Worm (Caenorhabditis elegans): Measurements from ENCODE around the gene F31A3.5.
"Not testable (repeated sequence)": the region's sequence is repeated elsewhere in the genome, so short reads cannot be mapped to it uniquely, and the experiment has no call there.

DNA sequence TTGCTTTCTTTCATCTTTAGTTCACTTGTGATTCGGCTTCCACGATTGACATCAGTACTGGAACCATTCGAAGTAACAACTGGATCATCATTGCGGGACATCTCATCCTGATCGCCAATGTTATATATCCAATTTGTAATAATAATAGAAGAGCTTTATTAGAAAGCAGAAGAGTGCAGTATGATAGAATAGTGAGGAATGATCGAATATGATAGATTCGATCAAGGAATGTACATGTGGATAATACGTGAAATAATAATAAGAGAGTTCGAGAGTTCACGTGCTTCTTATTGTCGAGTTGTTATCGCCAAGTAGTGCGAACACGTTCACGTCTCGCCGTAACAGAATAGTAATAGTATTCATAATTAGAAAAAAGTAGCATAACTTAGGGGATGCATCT is 15.6 kb upstream of the F31A3.5 start, which contains the start of gene F39B3.3:
- TF ChIP-seq nhr-76 (tag; optimal IDR thresholded peaks at IDR 0.05); ama-1 (optimal IDR thresholded peaks at IDR 0.05); lin-39 (tag; optimal IDR thresholded peaks at IDR 0.05); nhr-12 (tag; optimal IDR thresholded peaks at IDR 0.05); ceh-82 (tag; optimal IDR thresholded peaks at IDR 0.05); nhr-77 (tag; optimal IDR thresholded peaks at IDR 0.05); fkh-10 (GFP tag; optimal IDR thresholded peaks at IDR 0.05); R02D3.7 (tag; optimal IDR thresholded peaks at IDR 0.05); snpc-4 (tag; optimal IDR thresholded peaks at IDR 0.05); pha-4 (tag; optimal IDR thresholded peaks at IDR 0.05); elt-3 (tag; optimal IDR thresholded peaks at IDR 0.05); nhr-11 (tag; optimal IDR thresholded peaks at IDR 0.05): not testable (repeated sequence)

Data from whole organism, L3 larva.